Worm (Caenorhabditis elegans) whole organism, midembryonic: ENCODE measurements around the gene nrde-2.

Experiments
- T22C8.4 ChIP-seq: fragments of 200-800 bp; sonication (Bioruptor generic); IDR thresholded peaks from 2 replicates; pipeline ENCODE4 v1.3.6; 2022; ENCODE audit warnings: missing genetic modification characterization, missing compliant biosample characterization
- cog-1 ChIP-seq: sonication (generic microtip); optimal IDR thresholded peaks from 2 replicates; lab custom pipeline; 2016; ENCODE audit warnings: missing genetic modification characterization, missing compliant biosample characterization
- flt-1 ChIP-seq: fragments of 200-800 bp; sonication (Bioruptor generic); IDR thresholded peaks from 2 replicates; pipeline ENCODE4 v1.3.6; 2022; ENCODE audit warnings: missing genetic modification characterization, missing compliant biosample characterization
- klf-2 ChIP-seq: fragments of 200-800 bp; sonication (Bioruptor generic); conservative IDR thresholded peaks from 2 replicates; pipeline ENCODE4 v1.3.6; 2022; ENCODE audit warnings: missing genetic modification reagents, missing genetic modification characterization, missing compliant biosample characterization
- med-1 ChIP-seq: sonication (generic microtip); optimal IDR thresholded peaks from 2 replicates; lab custom pipeline; 2017; ENCODE audit warnings: missing genetic modification characterization, mild to moderate bottlenecking, missing compliant biosample characterization, antibody characterized with exemption, missing genetic modification reagents; ENCODE audit not compliant: insufficient read depth
- ref-1 ChIP-seq: fragments of 200-800 bp; sonication (Bioruptor generic); conservative IDR thresholded peaks from 2 replicates; pipeline ENCODE4 v1.3.6; 2022; ENCODE audit warnings: missing genetic modification reagents, missing genetic modification characterization, missing compliant biosample characterization
- tab-1 ChIP-seq: fragments of 200-800 bp; sonication (Bioruptor generic); IDR thresholded peaks from 2 replicates; pipeline ENCODE4 v1.3.6; 2022; ENCODE audit warnings: missing genetic modification characterization, missing compliant biosample characterization
- ztf-23 ChIP-seq: fragments of 200-800 bp; sonication (Bioruptor generic); IDR thresholded peaks from 2 replicates; pipeline ENCODE4 v1.3.6; 2022; ENCODE audit warnings: missing genetic modification reagents, missing genetic modification characterization, missing compliant biosample characterization
- ztf-29 ChIP-seq: fragments of 200-800 bp; sonication (Bioruptor generic); IDR thresholded peaks from 2 replicates; pipeline ENCODE4 v1.3.6; 2022; ENCODE audit warnings: missing genetic modification reagents, missing genetic modification characterization, missing compliant biosample characterization

The nrde-2 gene

DNA sequence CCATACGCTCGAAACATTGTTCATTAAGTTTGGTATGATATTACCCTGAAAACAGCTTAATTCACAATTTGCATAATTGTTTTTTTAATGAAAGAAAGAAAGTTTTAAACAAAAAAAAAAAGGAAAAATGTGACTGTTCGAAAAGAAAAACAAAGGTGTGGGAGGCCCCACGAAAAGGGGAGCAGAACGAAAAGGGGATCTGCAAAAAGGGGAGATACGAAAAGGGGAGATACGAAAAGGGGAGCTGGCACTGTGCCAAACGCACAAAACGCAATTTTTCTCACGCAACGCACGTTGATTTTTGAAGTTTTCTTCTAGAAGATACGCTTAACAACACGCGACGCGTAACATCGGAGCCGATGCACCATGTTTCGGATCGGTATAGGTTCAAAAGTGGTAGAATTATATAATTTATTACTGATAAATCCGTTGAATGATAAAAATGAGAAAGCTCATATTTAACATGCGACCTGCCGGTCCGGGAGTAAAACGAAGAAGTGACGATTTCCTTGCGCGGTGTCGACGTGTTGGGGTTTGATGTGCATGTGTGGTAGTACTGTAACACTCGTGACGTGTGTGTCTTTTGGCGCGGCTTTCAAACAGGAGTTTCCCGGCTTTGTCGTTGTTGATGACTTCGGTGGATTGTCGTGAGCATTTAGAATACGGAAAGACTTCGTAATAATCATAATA lies at the start of gene nrde-2:
TSS of gene nrde-2 (minus strand) at position 45 of the 690 bp plus-strand sequence.
- peak; percentile 41; the same call in 1 of the 2 replicates for TF ChIP-seq ref-1 (GFP tag; lab: Robert Waterston, UW)
- TF ChIP-seq flt-1: peak; percentile 80
- TF ChIP-seq ztf-23 (GFP tag; lab: Robert Waterston, UW): peak; percentile 87
- peak; percentile 64; the same call in 1 of the 2 replicates for TF ChIP-seq klf-2

ce11 chrII:10294262-10294661 lies 46.8 kb upstream of the nrde-2 start:
- TF ChIP-seq tab-1 (GFP tag; lab: Robert Waterston, UW) (no peak), T22C8.4 (GFP tag; lab: Robert Waterston, UW) (no peak), ztf-29 (GFP tag; lab: Robert Waterston, UW) (no peak), klf-2 (no peak), ref-1 (GFP tag; lab: Robert Waterston, UW) (no peak), ztf-23 (GFP tag; lab: Robert Waterston, UW) (no peak), cog-1 (tag; lab: Kevin White, UChicago) (no peak), med-1 (GFP tag; lab: Kevin White, UChicago) (no peak), flt-1 (no peak)

- TF ChIP-seq cog-1 (tag; lab: Kevin White, UChicago) (no peak), flt-1 (no peak), ztf-29 (GFP tag; lab: Robert Waterston, UW) (no peak), T22C8.4 (GFP tag; lab: Robert Waterston, UW) (no peak), med-1 (GFP tag; lab: Kevin White, UChicago) (no peak), tab-1 (GFP tag; lab: Robert Waterston, UW) (no peak), ref-1 (GFP tag; lab: Robert Waterston, UW) (no peak), klf-2 (no peak), ztf-23 (GFP tag; lab: Robert Waterston, UW) (no peak)
Observed at ce11 chrII:10288926-10289325, 41.5 kb upstream of the nrde-2 start.

- no peak for TF ChIP-seq klf-2
- TF ChIP-seq ztf-23 (GFP tag; lab: Robert Waterston, UW): no peak
- no peak for TF ChIP-seq flt-1
- no peak for TF ChIP-seq T22C8.4 (GFP tag; lab: Robert Waterston, UW)
- TF ChIP-seq tab-1 (GFP tag; lab: Robert Waterston, UW): no peak
- TF ChIP-seq ztf-29 (GFP tag; lab: Robert Waterston, UW): no peak
- TF ChIP-seq med-1 (GFP tag; lab: Kevin White, UChicago): no peak
- no peak for TF ChIP-seq ref-1 (GFP tag; lab: Robert Waterston, UW)
- TF ChIP-seq cog-1 (tag; lab: Kevin White, UChicago): no peak
Observed at ce11 chrII:10284991-10285390, 37.6 kb upstream of the nrde-2 start.

DNA sequence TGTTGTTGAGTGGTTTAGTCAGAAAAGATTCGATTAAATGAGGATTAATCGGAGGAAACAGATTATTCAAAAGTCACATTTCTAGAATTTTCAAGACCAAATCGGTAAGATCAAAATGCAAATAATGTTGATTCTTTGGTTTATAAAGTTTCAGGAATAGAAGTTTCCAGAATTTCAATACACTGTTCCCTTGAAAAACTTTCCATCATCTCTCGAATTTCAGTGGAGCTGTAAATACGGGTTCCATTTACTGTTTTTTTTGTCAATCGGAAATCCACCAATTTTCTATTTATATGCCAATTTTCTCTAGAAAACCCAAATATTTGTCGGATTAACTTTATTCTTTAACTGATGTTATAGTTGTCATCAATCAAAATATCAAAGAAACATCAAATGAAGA lies 35.7 kb upstream of the nrde-2 start:
- TF ChIP-seq med-1 (GFP tag; lab: Kevin White, UChicago): no peak
- TF ChIP-seq cog-1 (tag; lab: Kevin White, UChicago): no peak
- TF ChIP-seq flt-1: no peak
- TF ChIP-seq klf-2: no peak
- TF ChIP-seq T22C8.4 (GFP tag; lab: Robert Waterston, UW): no peak
- TF ChIP-seq ztf-23 (GFP tag; lab: Robert Waterston, UW): no peak
- TF ChIP-seq ztf-29 (GFP tag; lab: Robert Waterston, UW): no peak
- no peak for TF ChIP-seq ref-1 (GFP tag; lab: Robert Waterston, UW)
- TF ChIP-seq tab-1 (GFP tag; lab: Robert Waterston, UW): no peak

ce11 chrII:10281674-10282073 lies 34.2 kb upstream of the nrde-2 start:
- no peak for TF ChIP-seq ztf-29 (GFP tag; lab: Robert Waterston, UW)

DNA sequence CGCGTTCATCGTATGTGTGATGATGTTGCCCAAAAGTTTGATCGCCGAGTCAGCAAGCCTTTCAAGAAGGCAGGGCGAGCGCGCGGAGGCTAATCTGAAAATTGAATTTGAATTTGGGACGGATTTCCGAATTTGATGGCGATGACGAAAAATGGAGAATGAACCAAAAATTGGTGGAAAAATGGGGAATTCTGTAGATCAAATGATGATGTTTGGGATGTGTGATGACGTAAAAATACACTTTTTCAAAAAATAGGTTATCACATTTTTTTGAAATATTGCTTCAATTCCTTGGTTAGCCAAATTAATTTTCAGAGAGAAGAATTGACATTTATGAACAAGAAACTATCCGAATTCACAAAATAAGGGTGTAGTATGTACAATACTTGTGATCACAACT lies 32.1 kb upstream of the nrde-2 start, which contains the start of gene ZK971.1:
TSS of gene ZK971.1 (minus strand) at position 101 of the 400 bp plus-strand sequence.
- TF ChIP-seq klf-2 (no peak), med-1 (GFP tag; lab: Kevin White, UChicago) (no peak), cog-1 (tag; lab: Kevin White, UChicago) (no peak), ztf-29 (GFP tag; lab: Robert Waterston, UW) (no peak), ztf-23 (GFP tag; lab: Robert Waterston, UW) (no peak), flt-1 (no peak), tab-1 (GFP tag; lab: Robert Waterston, UW) (no peak), T22C8.4 (GFP tag; lab: Robert Waterston, UW) (no peak), ref-1 (GFP tag; lab: Robert Waterston, UW) (no peak)

ce11 chrII:10271093-10271492 lies 23.7 kb upstream of the nrde-2 start, which contains the start of gene F54B3.4:
Gene F54B3.4 (minus strand): TSS chrII:10271193.
- no peak for TF ChIP-seq klf-2
- TF ChIP-seq ztf-29 (GFP tag; lab: Robert Waterston, UW): no peak
- TF ChIP-seq cog-1 (tag; lab: Kevin White, UChicago): no peak
- no peak for TF ChIP-seq flt-1
- no peak for TF ChIP-seq ztf-23 (GFP tag; lab: Robert Waterston, UW)
- TF ChIP-seq T22C8.4 (GFP tag; lab: Robert Waterston, UW): no peak
- no peak for TF ChIP-seq ref-1 (GFP tag; lab: Robert Waterston, UW)
- TF ChIP-seq tab-1 (GFP tag; lab: Robert Waterston, UW): no peak
- no peak for TF ChIP-seq med-1 (GFP tag; lab: Kevin White, UChicago)

DNA sequence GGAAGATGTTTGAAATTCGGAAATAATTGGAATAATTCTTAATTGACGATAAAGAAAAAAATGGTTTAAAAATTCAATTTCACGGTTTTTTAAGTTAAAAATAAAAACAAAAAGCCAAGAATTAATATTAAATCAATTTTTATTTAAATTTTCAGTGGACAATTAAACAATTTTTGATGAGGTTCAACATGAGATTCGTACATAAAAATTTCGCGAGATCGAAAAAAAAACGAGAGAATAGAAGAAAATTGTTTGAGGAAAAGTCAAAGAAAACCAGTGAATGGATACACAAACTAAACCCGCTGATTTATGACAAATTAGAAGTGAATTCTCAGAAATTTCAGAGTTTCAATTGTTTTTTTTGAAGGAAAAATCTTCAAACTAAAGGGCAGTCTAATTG lies 22.6 kb upstream of the nrde-2 start, which contains the start of gene F54B3.2:
TSS of gene F54B3.2 (minus strand) at position 101 of the 400 bp plus-strand sequence.
- TF ChIP-seq ztf-23 (GFP tag; lab: Robert Waterston, UW) (no peak), T22C8.4 (GFP tag; lab: Robert Waterston, UW) (no peak), ref-1 (GFP tag; lab: Robert Waterston, UW) (no peak), klf-2 (no peak), ztf-29 (GFP tag; lab: Robert Waterston, UW) (no peak), med-1 (GFP tag; lab: Kevin White, UChicago) (no peak), cog-1 (tag; lab: Kevin White, UChicago) (no peak), flt-1 (no peak), tab-1 (GFP tag; lab: Robert Waterston, UW) (no peak)
